Fruit fly (Drosophila melanogaster): ENCODE results near the gene wupA.
A peak's percentile ranks its signal among the peaks of the same experiment; 100 is the strongest.

The wupA gene

dm6 chrX:18085470-18085797 lies 31.3 kb downstream of the wupA start, which contains the start of gene Ada3 (continued):
- TF ChIP-seq Lpt (GFP tag; optimal IDR thresholded peaks at IDR 0.05) = no peak
- TF ChIP-seq so (GFP tag; IDR thresholded peaks at IDR 0.05) = peak; percentile 50; the same call in 1 of the 3 replicates
- TF ChIP-seq CG8765 (GFP tag; IDR thresholded peaks at IDR 0.05) = no peak
- TF ChIP-seq lola (GFP tag; optimal IDR thresholded peaks at IDR 0.05) = peak in 1 of 3 experiments; percentile 73
- TF ChIP-seq stc (GFP tag; IDR thresholded peaks at IDR 0.05) = peak; percentile 8; the same call in 1 of the 2 replicates
- peak; percentile 20; the same call in 1 of the 2 replicates for TF ChIP-seq CG10366 (GFP tag; IDR thresholded peaks at IDR 0.05)
- peak; percentile 68 for TF ChIP-seq CG7556 (GFP tag; optimal IDR thresholded peaks at IDR 0.05)
- TF ChIP-seq btn (GFP tag; optimal IDR thresholded peaks at IDR 0.05) = no peak
- TF ChIP-seq CG1529 (GFP tag; optimal IDR thresholded peaks at IDR 0.05) = peak; percentile 65
- TF ChIP-seq CG5953 (GFP tag; IDR thresholded peaks at IDR 0.05) = no peak; the same call in 1 of the 2 replicates
- TF ChIP-seq Xbp1 (GFP tag; optimal IDR thresholded peaks at IDR 0.05) = peak; percentile 79
- peak; percentile 88 for TF ChIP-seq CG12659 (GFP tag; optimal IDR thresholded peaks at IDR 0.05)
- peak; percentile 39 for TF ChIP-seq CG8089 (GFP tag; optimal IDR thresholded peaks at IDR 0.05)
- peak; percentile 67 for TF ChIP-seq Ets97D (GFP tag; optimal IDR thresholded peaks at IDR 0.05)
- TF ChIP-seq CG18764 (GFP tag; optimal IDR thresholded peaks at IDR 0.05) = peak; percentile 49
- TF ChIP-seq Vsx1 (GFP tag; optimal IDR thresholded peaks at IDR 0.05) = peak; percentile 29
- no peak for TF ChIP-seq p53 (GFP tag; optimal IDR thresholded peaks at IDR 0.05)
- TF ChIP-seq hth (optimal IDR thresholded peaks at IDR 0.05) = no peak
- TF ChIP-seq sd (tag; optimal IDR thresholded peaks at IDR 0.05) = peak; percentile 59
- TF ChIP-seq CG6683 (GFP tag; optimal IDR thresholded peaks at IDR 0.05) = peak; percentile 39
- TF ChIP-seq slou (GFP tag; optimal IDR thresholded peaks at IDR 0.05) = peak; percentile 78
- TF ChIP-seq CG1832 (GFP tag; optimal IDR thresholded peaks at IDR 0.05) = no peak
- no peak for TF ChIP-seq z (GFP tag; IDR thresholded peaks at IDR 0.05)
- TF ChIP-seq HmgZ (tag; optimal IDR thresholded peaks at IDR 0.05) = peak; percentile 76
- peak; percentile 76 to 81 for TF ChIP-seq dpn (GFP tag; optimal IDR thresholded peaks at IDR 0.05)
- TF ChIP-seq CG13287 (GFP tag; IDR thresholded peaks at IDR 0.05; ENCODE audit: partially characterized antibody) = no peak
- TF ChIP-seq lilli (GFP tag; optimal IDR thresholded peaks at IDR 0.05) = peak; percentile 87
- peak; percentile 37 for TF ChIP-seq Hey (tag; optimal IDR thresholded peaks at IDR 0.05)
- no peak for TF ChIP-seq seq (GFP tag; IDR thresholded peaks at IDR 0.05)
- 0 out of 2 replicates have a peak, but pooled peaks have one; percentile 23 for TF ChIP-seq wdn (GFP tag; IDR thresholded peaks at IDR 0.05)
- TF ChIP-seq Spps (tag; optimal IDR thresholded peaks at IDR 0.05) = no peak
- peak; percentile 61 for TF ChIP-seq chn (GFP tag; optimal IDR thresholded peaks at IDR 0.05)
- no peak for TF ChIP-seq Dref (GFP tag; IDR thresholded peaks at IDR 0.05)
- no peak for TF ChIP-seq crol (GFP tag; IDR thresholded peaks at IDR 0.05)
- TF ChIP-seq CG1792 (GFP tag; optimal IDR thresholded peaks at IDR 0.05) = peak; percentile 61
- TF ChIP-seq Myb (GFP tag; optimal IDR thresholded peaks at IDR 0.05) = peak; percentile 45
- TF ChIP-seq CG6854 (GFP tag; optimal IDR thresholded peaks at IDR 0.05) = no peak
- no peak for TF ChIP-seq HmgD (GFP tag; optimal IDR thresholded peaks at IDR 0.05)
- TF ChIP-seq D19B (GFP tag; optimal IDR thresholded peaks at IDR 0.05) = peak; percentile 50
- TF ChIP-seq Xrp1 (GFP tag; IDR thresholded peaks at IDR 0.05) = peak; percentile 68
- TF ChIP-seq sens-2 (GFP tag; IDR thresholded peaks at IDR 0.05) = no peak
- TF ChIP-seq CG6175 (GFP tag; IDR thresholded peaks at IDR 0.05) = 0 out of 3 replicates have a peak, but pooled peaks have one; percentile 31
- no peak for TF ChIP-seq cg (GFP tag; optimal IDR thresholded peaks at IDR 0.05)
- peak; percentile 60; the same call in 2 of the 3 replicates for TF ChIP-seq CG7357 (GFP tag; IDR thresholded peaks at IDR 0.05)
- TF ChIP-seq CG17912 (GFP tag; optimal IDR thresholded peaks at IDR 0.05) = no peak
- 0 out of 4 replicates have a peak, but pooled peaks have one; percentile 11 for TF ChIP-seq Dll (GFP tag; IDR thresholded peaks at IDR 0.05; ENCODE audit: partially characterized antibody)
- peak; percentile 70 for TF ChIP-seq Sox102F (GFP tag; optimal IDR thresholded peaks at IDR 0.05)
- TF ChIP-seq H2.0 (GFP tag; IDR thresholded peaks at IDR 0.05) = peak; percentile 37; the same call in 1 of the 2 replicates
- TF ChIP-seq Nf-YB (GFP tag; optimal IDR thresholded peaks at IDR 0.05) = peak; percentile 16
- TF ChIP-seq org-1 (GFP tag; optimal IDR thresholded peaks at IDR 0.05) = peak; percentile 53
- TF ChIP-seq bigmax (GFP tag; optimal IDR thresholded peaks at IDR 0.05) = no peak
- TF ChIP-seq stwl (tag; optimal IDR thresholded peaks at IDR 0.05) = peak; percentile 46
